Worm (Caenorhabditis elegans) whole organism, young adult: Measurements from ENCODE around the gene ztf-28.
A peak's percentile ranks its signal among the peaks of the same experiment; 100 is the strongest.

Experiments used
- B0261.1 ChIP-seq: sonication (generic microtip); optimal IDR thresholded peaks from 2 replicates; lab custom pipeline; 2016; ENCODE audit warnings: mild to moderate bottlenecking, missing genetic modification characterization, moderate library complexity, missing compliant biosample characterization
- C17E4.6 ChIP-seq: fragments of 200-800 bp; sonication (Bioruptor generic); IDR thresholded peaks from 2 replicates; pipeline ENCODE4 v1.3.6; 2022; ENCODE audit warnings: missing genetic modification reagents, missing genetic modification characterization, missing compliant biosample characterization
- F23B12.7 ChIP-seq: sonication (generic microtip); optimal IDR thresholded peaks from 2 replicates; lab custom pipeline; 2017; ENCODE audit warnings: missing genetic modification characterization, mild to moderate bottlenecking, missing compliant biosample characterization, antibody characterized with exemption, moderate library complexity; ENCODE audit not compliant: insufficient read depth
- F49E8.2 ChIP-seq: sonication (generic microtip); optimal IDR thresholded peaks from 3 replicates; lab custom pipeline; 2017; ENCODE audit warnings: missing genetic modification characterization, mild to moderate bottlenecking, missing compliant biosample characterization, antibody characterized with exemption, moderate library complexity; ENCODE audit not compliant: insufficient read depth
- F52B5.7 ChIP-seq: sonication (generic microtip); optimal IDR thresholded peaks from 2 replicates; lab custom pipeline; 2016; ENCODE audit warnings: mild to moderate bottlenecking, missing genetic modification characterization, missing compliant biosample characterization
- F57C9.4 ChIP-seq: sonication (generic microtip); optimal IDR thresholded peaks from 2 replicates; lab custom pipeline; 2017; ENCODE audit warnings: mild to moderate bottlenecking, missing genetic modification characterization, missing compliant biosample characterization
- K11D2.4 ChIP-seq: fragments of 200-800 bp; sonication (Bioruptor generic); IDR thresholded peaks from 2 replicates; pipeline ENCODE4 v1.3.6; 2022; ENCODE audit warnings: missing genetic modification reagents, missing genetic modification characterization, missing compliant biosample characterization
- T07F8.4 ChIP-seq: sonication (generic microtip); optimal IDR thresholded peaks from 2 replicates; lab custom pipeline; 2016; ENCODE audit warnings: mild to moderate bottlenecking, missing genetic modification characterization, moderate library complexity, missing compliant biosample characterization
- Y56A3A.18 ChIP-seq: fragments of 200-800 bp; sonication (Bioruptor generic); IDR thresholded peaks from 2 replicates; pipeline ENCODE4 v1.3.6; 2022; ENCODE audit warnings: missing genetic modification reagents, missing genetic modification characterization, missing compliant biosample characterization
- Y95B8A.8 ChIP-seq: fragments of 200-800 bp; sonication (Bioruptor generic); IDR thresholded peaks from 2 replicates; pipeline ENCODE4 v1.3.6; 2022; ENCODE audit warnings: missing genetic modification reagents, missing genetic modification characterization, missing compliant biosample characterization
- aptf-3 ChIP-seq: fragments of 200-800 bp; sonication (Bioruptor generic); IDR thresholded peaks from 2 replicates; pipeline ENCODE4 v1.3.6; 2022; ENCODE audit warnings: missing genetic modification characterization, missing compliant biosample characterization
- atf-7 ChIP-seq: sonication (generic microtip); optimal IDR thresholded peaks from 2 replicates; lab custom pipeline; 2017; ENCODE audit warnings: mild to moderate bottlenecking, missing genetic modification characterization, missing compliant biosample characterization
- attf-3 ChIP-seq: fragments of 200-800 bp; sonication (Bioruptor generic); conservative IDR thresholded peaks from 2 replicates; pipeline ENCODE4 v1.3.6; 2022; ENCODE audit warnings: missing genetic modification reagents, missing genetic modification characterization, missing compliant biosample characterization
- bed-1 ChIP-seq: fragments of 200-800 bp; sonication (Bioruptor generic); IDR thresholded peaks from 2 replicates; pipeline ENCODE4 v1.3.6; 2022; ENCODE audit warnings: missing genetic modification reagents, missing genetic modification characterization, missing compliant biosample characterization
- ccch-3 ChIP-seq: fragments of 200-800 bp; sonication (Bioruptor generic); optimal IDR thresholded peaks from 2 replicates; lab custom pipeline; 2018; ENCODE audit warnings: mild to moderate bottlenecking, missing genetic modification characterization, missing compliant biosample characterization
- cebp-1 ChIP-seq, 2 experiments: fragments of 200-800 bp in 1 of 2; sonication (Bioruptor generic) in 1 of 2; sonication (generic microtip) in 1 of 2; IDR thresholded peaks in 1 of 2; optimal IDR thresholded peaks in 1 of 2; 2 replicates each; pipeline versions ENCODE4 v1.3.6 to Lab custom; 2017 to 2022; ENCODE audit warnings: missing compliant biosample characterization in 2 of 2, missing genetic modification characterization in 2 of 2, mild to moderate bottlenecking in 1 of 2, missing genetic modification reagents in 1 of 2, moderate library complexity in 1 of 2
- ceh-27 ChIP-seq: fragments of 200-800 bp; sonication (Bioruptor generic); optimal IDR thresholded peaks from 2 replicates; lab custom pipeline; 2018; ENCODE audit warnings: mild to moderate bottlenecking, missing genetic modification characterization, moderate library complexity, missing compliant biosample characterization
- ceh-40 ChIP-seq: fragments of 200-800 bp; sonication (Bioruptor generic); IDR thresholded peaks from 2 replicates; pipeline ENCODE4 v1.3.6; 2022; ENCODE audit warnings: missing genetic modification characterization, missing compliant biosample characterization
- egl-18 ChIP-seq: fragments of 200-800 bp; sonication (Bioruptor generic); IDR thresholded peaks from 2 replicates; pipeline ENCODE4 v1.3.6; 2022; ENCODE audit warnings: missing genetic modification reagents, missing genetic modification characterization, missing compliant biosample characterization
- hlh-12 ChIP-seq: sonication (generic microtip); optimal IDR thresholded peaks from 2 replicates; lab custom pipeline; 2016; ENCODE audit warnings: missing genetic modification characterization, missing compliant biosample characterization
- hlh-26 ChIP-seq: fragments of 200-800 bp; sonication (Bioruptor generic); conservative IDR thresholded peaks from 2 replicates; pipeline ENCODE4 v1.3.6; 2022; ENCODE audit warnings: missing genetic modification reagents, missing genetic modification characterization, missing compliant biosample characterization
- hmg-1.2 ChIP-seq: fragments of 200-800 bp; sonication (Bioruptor generic); IDR thresholded peaks from 2 replicates; pipeline ENCODE4 v1.3.6; 2022; ENCODE audit warnings: missing genetic modification reagents, missing genetic modification characterization, missing compliant biosample characterization
- lin-35 ChIP-seq, 3 experiments: fragments of 150-350 bp in 2 of 3; sonication (generic microtip) in 1 of 3; optimal IDR thresholded peaks; 2 replicates each; lab custom pipeline; 2014 to 2018; ENCODE audit warnings: missing biosample characterization in 3 of 3, missing genetic modification characterization in 3 of 3, missing genetic modification reagents in 3 of 3
- lir-1 ChIP-seq: fragments of 200-800 bp; sonication (Bioruptor generic); conservative IDR thresholded peaks from 2 replicates; pipeline ENCODE4 v1.3.6; 2022; ENCODE audit warnings: missing genetic modification reagents, missing genetic modification characterization, missing compliant biosample characterization
- mes-4 ChIP-seq: sonication (generic microtip); optimal IDR thresholded peaks from 2 replicates; lab custom pipeline; 2016; ENCODE audit warnings: missing genotype, missing genetic modification characterization, missing compliant biosample characterization
- mxl-1 ChIP-seq: sonication (generic microtip); optimal IDR thresholded peaks from 2 replicates; lab custom pipeline; 2016; ENCODE audit warnings: missing genetic modification characterization, missing compliant biosample characterization
- nfya-2 ChIP-seq: fragments of 200-800 bp; sonication (Bioruptor generic); IDR thresholded peaks from 2 replicates; pipeline ENCODE4 v1.3.6; 2022; ENCODE audit warnings: missing genetic modification reagents, missing genetic modification characterization, missing compliant biosample characterization
- nfyb-1 ChIP-seq: fragments of 200-800 bp; sonication (Bioruptor generic); IDR thresholded peaks from 2 replicates; pipeline ENCODE4 v1.3.6; 2022; ENCODE audit warnings: missing genetic modification reagents, missing genetic modification characterization, missing compliant biosample characterization
- nhr-80 ChIP-seq: sonication (generic microtip); optimal IDR thresholded peaks from 2 replicates; lab custom pipeline; 2016; ENCODE audit warnings: missing genetic modification characterization, missing compliant biosample characterization
- nhr-90 ChIP-seq: sonication (generic microtip); optimal IDR thresholded peaks from 2 replicates; lab custom pipeline; 2016; ENCODE audit warnings: missing genotype, mild to moderate bottlenecking, missing genetic modification characterization, missing compliant biosample characterization
- pbrm-1 ChIP-seq: fragments of 200-800 bp; sonication (Bioruptor generic); IDR thresholded peaks from 2 replicates; pipeline ENCODE4 v1.3.6; 2022; ENCODE audit warnings: missing genetic modification reagents, missing genetic modification characterization, missing compliant biosample characterization
- snpc-1.3 ChIP-seq: sonication (generic microtip); optimal IDR thresholded peaks from 2 replicates; lab custom pipeline; 2017; ENCODE audit warnings: missing genetic modification characterization, mild to moderate bottlenecking, missing compliant biosample characterization, antibody characterized with exemption, moderate library complexity, missing genotype, missing genetic modification reagents; ENCODE audit not compliant: insufficient read depth
- unc-62 ChIP-seq: fragments of 150-350 bp; optimal IDR thresholded peaks from 2 replicates; lab custom pipeline; 2014; ENCODE audit warnings: missing biosample characterization, missing genetic modification reagents, missing genetic modification characterization
- xnd-1 ChIP-seq: sonication (generic microtip); optimal IDR thresholded peaks from 2 replicates; lab custom pipeline; 2016; ENCODE audit warnings: missing genotype, missing genetic modification reagents, missing genetic modification characterization, missing compliant biosample characterization
- zfh-2 ChIP-seq: fragments of 200-800 bp; sonication (Bioruptor generic); conservative IDR thresholded peaks from 2 replicates; pipeline ENCODE4 v1.3.6; 2022; ENCODE audit warnings: missing genetic modification reagents, missing genetic modification characterization, missing compliant biosample characterization
- zim-3 ChIP-seq: sonication (generic microtip); optimal IDR thresholded peaks from 2 replicates; lab custom pipeline; 2017; ENCODE audit warnings: mild to moderate bottlenecking, missing genetic modification characterization, moderate library complexity, missing compliant biosample characterization
- ztf-6 ChIP-seq: fragments of 200-800 bp; sonication (Bioruptor generic); IDR thresholded peaks from 2 replicates; pipeline ENCODE4 v1.3.6; 2022; ENCODE audit warnings: missing genetic modification reagents, missing genetic modification characterization, missing compliant biosample characterization

ztf-28 gene

DNA sequence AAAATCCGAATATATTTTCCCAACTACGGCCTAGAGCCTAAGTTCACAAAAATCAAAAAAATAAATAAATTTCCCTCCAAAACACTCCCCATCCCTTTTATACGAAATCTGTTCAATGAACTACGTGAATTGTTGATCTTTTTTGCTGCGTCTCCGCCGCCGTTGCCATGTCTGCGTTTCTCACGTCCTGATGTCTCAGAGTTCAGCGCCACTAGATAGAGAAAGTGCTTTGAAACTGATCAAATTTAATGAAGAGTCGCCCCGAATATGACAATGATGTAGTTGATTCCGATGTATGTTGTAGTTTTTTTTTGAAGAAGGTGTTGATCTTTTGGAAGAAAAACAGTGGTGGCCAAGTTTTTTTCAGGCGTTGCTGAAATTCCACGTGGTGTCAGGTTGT lies 36.2 kb upstream of the ztf-28 start:
- no peak for TF ChIP-seq nhr-90 (tag; lab: Kevin White, UChicago)
- no peak for TF ChIP-seq T07F8.4 (tag; lab: Kevin White, UChicago)
- TF ChIP-seq B0261.1 (tag; lab: Kevin White, UChicago): no peak
- no peak for TF ChIP-seq K11D2.4 (GFP tag; lab: Robert Waterston, UW)
- TF ChIP-seq unc-62: no peak
- no peak for TF ChIP-seq F49E8.2 (tag; lab: Kevin White, UChicago)
- TF ChIP-seq ceh-40 (GFP tag; lab: Robert Waterston, UW): no peak
- no peak for TF ChIP-seq ztf-6 (GFP tag; lab: Robert Waterston, UW)
- no peak for TF ChIP-seq F23B12.7 (tag; lab: Kevin White, UChicago)
- no peak for TF ChIP-seq egl-18 (GFP tag; lab: Robert Waterston, UW)
- TF ChIP-seq F57C9.4 (tag; lab: Kevin White, UChicago): no peak
- TF ChIP-seq lir-1 (GFP tag; lab: Robert Waterston, UW): no peak

DNA sequence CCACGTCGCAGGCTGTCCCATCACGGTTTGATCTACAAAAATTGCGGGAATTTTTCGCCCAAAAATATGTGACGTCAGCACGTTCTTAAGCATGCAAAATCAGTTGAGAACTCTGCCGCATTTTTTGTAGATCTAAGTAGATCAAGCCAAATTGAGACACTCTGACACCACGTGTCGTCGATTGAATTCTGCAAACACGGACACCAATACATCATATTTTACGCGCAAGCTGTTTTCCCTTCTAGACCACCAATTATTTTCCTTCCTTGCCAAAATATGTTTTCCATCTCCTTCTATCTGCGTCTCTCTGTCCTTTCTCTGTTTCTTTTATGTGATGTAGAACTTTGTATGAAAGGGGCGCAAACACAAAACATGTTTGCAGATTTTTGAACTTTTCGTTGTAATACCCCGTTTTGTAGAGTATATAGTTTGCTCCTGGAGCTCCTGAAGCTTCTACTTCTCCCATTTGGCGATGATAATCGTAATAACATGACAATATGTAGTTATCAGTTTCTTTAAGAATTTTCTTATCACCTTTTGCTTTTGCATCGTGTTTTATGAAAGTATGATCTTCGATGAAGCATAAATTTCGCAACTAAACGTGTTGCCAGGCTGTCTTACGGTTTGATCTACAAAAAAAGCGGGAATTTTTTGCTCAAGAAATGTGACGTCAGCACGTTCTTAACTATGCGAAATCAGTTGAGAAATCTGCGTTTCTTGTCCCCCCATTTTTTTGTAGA lies 34.5 kb upstream of the ztf-28 start:
- TF ChIP-seq nhr-80 (tag; lab: Kevin White, UChicago) (peak; percentile 60), zfh-2 (GFP tag; lab: Robert Waterston, UW) (no peak), cebp-1 (GFP tag; IDR thresholded peaks at IDR 0.05; lab: Robert Waterston, UW) (no peak; the same call in 1 of the 2 replicates), cebp-1 (tag; optimal IDR thresholded peaks at IDR 0.05; lab: Kevin White, UChicago) (peak; percentile 61), bed-1 (GFP tag; lab: Robert Waterston, UW) (no peak)
- TF ChIP-seq, all 124 proteins: peak for 2

DNA sequence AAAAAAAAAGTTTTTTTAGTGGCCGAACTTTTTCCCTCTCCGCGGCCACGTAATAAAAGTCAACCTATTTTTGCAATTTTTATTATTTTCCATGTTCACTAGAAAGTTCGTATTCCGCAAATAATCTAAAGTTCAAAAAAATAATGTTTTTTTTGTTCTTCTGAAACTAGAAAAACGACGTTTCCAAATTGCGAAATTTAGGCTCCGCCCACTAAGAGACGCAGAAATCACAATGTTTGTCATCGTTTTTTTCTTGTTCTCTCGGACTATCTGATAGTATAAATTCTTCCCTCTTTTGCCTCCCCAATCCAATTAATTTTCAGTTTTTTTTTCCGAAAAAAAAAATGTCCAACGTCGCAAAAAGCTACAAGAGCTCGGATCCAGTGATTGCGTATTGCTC lies 33.1 kb upstream of the ztf-28 start, which contains the start of gene comt-3:
Gene comt-3, plus strand, starts transcription at position 214 of the 400 bp plus-strand sequence.
- no peak for TF ChIP-seq Y95B8A.8 (GFP tag; lab: Robert Waterston, UW)
- TF ChIP-seq cebp-1 (GFP tag; IDR thresholded peaks at IDR 0.05; lab: Robert Waterston, UW): peak; percentile 79; the same call in 1 of the 2 replicates
- TF ChIP-seq cebp-1 (tag; optimal IDR thresholded peaks at IDR 0.05; lab: Kevin White, UChicago): peak; percentile 89

DNA sequence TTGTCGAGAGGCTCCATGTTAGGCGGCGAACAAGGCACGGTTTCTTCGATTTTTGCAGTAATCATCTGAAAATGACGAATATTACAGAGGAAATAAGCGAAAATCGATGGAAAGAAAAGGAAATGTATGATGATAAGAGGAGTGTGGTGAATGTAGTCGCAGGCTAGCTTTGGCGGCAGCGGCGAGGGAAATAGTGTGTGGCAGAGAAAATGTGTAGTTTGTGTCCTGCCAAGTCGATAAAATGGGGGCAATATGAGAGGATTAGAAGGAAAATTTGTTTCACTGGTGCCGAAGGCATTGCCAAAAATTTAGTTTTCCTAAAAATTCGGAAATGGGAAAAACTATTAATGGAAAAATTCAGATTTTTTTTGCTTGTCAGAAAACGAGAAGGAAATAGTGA lies 23.7 kb upstream of the ztf-28 start, which contains the start of gene nhr-86:
Gene nhr-86, minus strand, starts transcription at position 71 of the 400 bp plus-strand sequence.
- TF ChIP-seq aptf-3 (GFP tag; lab: Robert Waterston, UW) (no peak), attf-3 (GFP tag; lab: Robert Waterston, UW) (no peak), hlh-12 (tag; lab: Kevin White, UChicago) (no peak), nfya-2 (GFP tag; lab: Robert Waterston, UW) (no peak), ceh-27 (no peak), nhr-80 (tag; lab: Kevin White, UChicago) (peak; percentile 19), zim-3 (tag; lab: Kevin White, UChicago) (no peak), pbrm-1 (GFP tag; lab: Robert Waterston, UW) (no peak), F52B5.7 (no peak), hmg-1.2 (GFP tag; lab: Robert Waterston, UW) (peak; percentile 45; the same call in 1 of the 2 replicates), nfyb-1 (GFP tag; lab: Robert Waterston, UW) (no peak), snpc-1.3 (tag; lab: Kevin White, UChicago) (no peak), unc-62 (no peak), ccch-3 (no peak), xnd-1 (tag; lab: Kevin White, UChicago) (no peak), mes-4 (tag; lab: Kevin White, UChicago) (no peak), C17E4.6 (GFP tag; lab: Robert Waterston, UW) (no peak), egl-18 (GFP tag; lab: Robert Waterston, UW) (no peak), hlh-26 (GFP tag; lab: Robert Waterston, UW) (no peak), atf-7 (tag; lab: Kevin White, UChicago) (no peak), Y56A3A.18 (GFP tag; lab: Robert Waterston, UW) (no peak), cebp-1 (GFP tag; IDR thresholded peaks at IDR 0.05; lab: Robert Waterston, UW) (no peak), cebp-1 (tag; optimal IDR thresholded peaks at IDR 0.05; lab: Kevin White, UChicago) (peak; percentile 15), lin-35 (GFP tag; optimal IDR thresholded peaks at IDR 0.05; lab: Kevin White, UChicago) (no peak), mxl-1 (tag; lab: Kevin White, UChicago) (no peak)
